Worm (Caenorhabditis elegans): ENCODE measurements around the gene F43G6.8.

- no peak for TF ChIP-seq rec-8 (tag; optimal IDR thresholded peaks at IDR 0.05)
- no peak for TF ChIP-seq ztf-28 (GFP tag; IDR thresholded peaks at IDR 0.05)
- TF ChIP-seq tbx-9 (tag; optimal IDR thresholded peaks at IDR 0.05; ENCODE audit: borderline replicate concordance), result no peak
- TF ChIP-seq lsy-27 (tag; optimal IDR thresholded peaks at IDR 0.05; ENCODE audit: borderline replicate concordance, insufficient read depth), result no peak
- TF ChIP-seq Y53G8AR.9 (GFP tag; conservative IDR thresholded peaks at IDR 0.05), result no peak
- TF ChIP-seq lin-26 (GFP tag; IDR thresholded peaks at IDR 0.05), result no peak
- no peak for TF ChIP-seq ets-4 (GFP tag; optimal IDR thresholded peaks at IDR 0.05)
- TF ChIP-seq madf-8 (GFP tag; conservative IDR thresholded peaks at IDR 0.05), result no peak
- 0 out of 2 replicates have a peak, but pooled peaks have one; percentile 14 for TF ChIP-seq rcor-1 (GFP tag; IDR thresholded peaks at IDR 0.05)
- TF ChIP-seq somi-1 (GFP tag; optimal IDR thresholded peaks at IDR 0.05), result no peak
- TF ChIP-seq ceh-100 (GFP tag; IDR thresholded peaks at IDR 0.05), result no peak
- no peak for TF ChIP-seq F37B4.10 (GFP tag; IDR thresholded peaks at IDR 0.05)
These were observed at the start of gene F43G6.8 for ce11 chrII:11813895-11814369.
